Worm (Caenorhabditis elegans): ENCODE measurements around the gene Y37E11AL.9.

Y37E11AL.9 gene

ce11 chrIV:3725845-3726244, 25.4 kb upstream of the Y37E11AL.9 start, which contains the start of gene smgl-2:
Gene smgl-2, plus strand, starts transcription at chrIV:3726164.
- TF ChIP-seq ztf-23 (GFP tag; IDR thresholded peaks at IDR 0.05) (no peak), cog-1 (tag; optimal IDR thresholded peaks at IDR 0.05) (peak; percentile 38), ztf-29 (GFP tag; IDR thresholded peaks at IDR 0.05) (no peak)

ce11 chrIV:3725361-3725760, 24.9 kb upstream of the Y37E11AL.9 start, which contains the start of gene Y37E11AM.2:
Gene Y37E11AM.2, minus strand, starts transcription at chrIV:3725461.
- no peak for TF ChIP-seq klf-2 (GFP tag; conservative IDR thresholded peaks at IDR 0.05)
- TF ChIP-seq ztf-29 (GFP tag; IDR thresholded peaks at IDR 0.05), result no peak
- no peak for TF ChIP-seq med-1 (GFP tag; optimal IDR thresholded peaks at IDR 0.05; ENCODE audit: insufficient read depth)
- no peak for TF ChIP-seq ztf-23 (GFP tag; IDR thresholded peaks at IDR 0.05)
- TF ChIP-seq tab-1 (GFP tag; IDR thresholded peaks at IDR 0.05), result no peak
- no peak for TF ChIP-seq cog-1 (tag; optimal IDR thresholded peaks at IDR 0.05)
- TF ChIP-seq T22C8.4 (GFP tag; IDR thresholded peaks at IDR 0.05), result no peak
- no peak for TF ChIP-seq flt-1 (GFP tag; IDR thresholded peaks at IDR 0.05)
- TF ChIP-seq ref-1 (GFP tag; conservative IDR thresholded peaks at IDR 0.05), result no peak

- TF ChIP-seq tab-1 (GFP tag; IDR thresholded peaks at IDR 0.05), result no peak
These were observed 22.2 kb upstream of the Y37E11AL.9 start, which contains the start of gene Y37E11AM.4 for ce11 chrIV:3722690-3723089. Gene Y37E11AM.4, minus strand, starts transcription at chrIV:3722790.

- TF ChIP-seq flt-1 (GFP tag; IDR thresholded peaks at IDR 0.05) (no peak), klf-2 (GFP tag; conservative IDR thresholded peaks at IDR 0.05) (no peak), tab-1 (GFP tag; IDR thresholded peaks at IDR 0.05) (no peak), ztf-29 (GFP tag; IDR thresholded peaks at IDR 0.05) (no peak), cog-1 (tag; optimal IDR thresholded peaks at IDR 0.05) (no peak), med-1 (GFP tag; optimal IDR thresholded peaks at IDR 0.05; ENCODE audit: insufficient read depth) (no peak), T22C8.4 (GFP tag; IDR thresholded peaks at IDR 0.05) (no peak), ztf-23 (GFP tag; IDR thresholded peaks at IDR 0.05) (no peak), ref-1 (GFP tag; conservative IDR thresholded peaks at IDR 0.05) (no peak)
These were observed 21.5 kb upstream of the Y37E11AL.9 start for ce11 chrIV:3721973-3722372.

- TF ChIP-seq med-1 (GFP tag; optimal IDR thresholded peaks at IDR 0.05; ENCODE audit: insufficient read depth), result no peak
- no peak for TF ChIP-seq ref-1 (GFP tag; conservative IDR thresholded peaks at IDR 0.05)
- TF ChIP-seq ztf-23 (GFP tag; IDR thresholded peaks at IDR 0.05), result no peak
- no peak for TF ChIP-seq klf-2 (GFP tag; conservative IDR thresholded peaks at IDR 0.05)
- no peak for TF ChIP-seq ztf-29 (GFP tag; IDR thresholded peaks at IDR 0.05)
- TF ChIP-seq T22C8.4 (GFP tag; IDR thresholded peaks at IDR 0.05), result no peak
- TF ChIP-seq flt-1 (GFP tag; IDR thresholded peaks at IDR 0.05), result no peak
- TF ChIP-seq cog-1 (tag; optimal IDR thresholded peaks at IDR 0.05), result no peak
- TF ChIP-seq tab-1 (GFP tag; IDR thresholded peaks at IDR 0.05), result no peak
These were observed 20.2 kb upstream of the Y37E11AL.9 start for ce11 chrIV:3720644-3721043.

- TF ChIP-seq T22C8.4 (GFP tag; IDR thresholded peaks at IDR 0.05), result no peak
- no peak for TF ChIP-seq ztf-29 (GFP tag; IDR thresholded peaks at IDR 0.05)
- TF ChIP-seq ref-1 (GFP tag; conservative IDR thresholded peaks at IDR 0.05), result no peak
- TF ChIP-seq med-1 (GFP tag; optimal IDR thresholded peaks at IDR 0.05; ENCODE audit: insufficient read depth), result no peak
- TF ChIP-seq klf-2 (GFP tag; conservative IDR thresholded peaks at IDR 0.05), result no peak
- TF ChIP-seq ztf-23 (GFP tag; IDR thresholded peaks at IDR 0.05), result no peak
- no peak for TF ChIP-seq tab-1 (GFP tag; IDR thresholded peaks at IDR 0.05)
- no peak for TF ChIP-seq flt-1 (GFP tag; IDR thresholded peaks at IDR 0.05)
- no peak for TF ChIP-seq cog-1 (tag; optimal IDR thresholded peaks at IDR 0.05)
These were observed 18.6 kb upstream of the Y37E11AL.9 start, which contains the start of gene Y37E11AM.3 for ce11 chrIV:3719057-3719456. Gene Y37E11AM.3, minus strand, starts transcription at chrIV:3719157.

- no peak for TF ChIP-seq ztf-23 (GFP tag; IDR thresholded peaks at IDR 0.05)
- no peak for TF ChIP-seq tab-1 (GFP tag; IDR thresholded peaks at IDR 0.05)
- no peak for TF ChIP-seq T22C8.4 (GFP tag; IDR thresholded peaks at IDR 0.05)
- TF ChIP-seq ref-1 (GFP tag; conservative IDR thresholded peaks at IDR 0.05), result no peak
- no peak for TF ChIP-seq klf-2 (GFP tag; conservative IDR thresholded peaks at IDR 0.05)
- TF ChIP-seq med-1 (GFP tag; optimal IDR thresholded peaks at IDR 0.05; ENCODE audit: insufficient read depth), result no peak
- TF ChIP-seq cog-1 (tag; optimal IDR thresholded peaks at IDR 0.05), result no peak
- no peak for TF ChIP-seq flt-1 (GFP tag; IDR thresholded peaks at IDR 0.05)
These were observed 10.3 kb upstream of the Y37E11AL.9 start for ce11 chrIV:3710737-3711136.

ce11 chrIV:3709200-3709599, 8.7 kb upstream of the Y37E11AL.9 start, which contains the start of gene Y37E11AL.1:
Gene Y37E11AL.1, plus strand, starts transcription at chrIV:3709500.
- TF ChIP-seq ztf-29 (GFP tag; IDR thresholded peaks at IDR 0.05) (no peak), klf-2 (GFP tag; conservative IDR thresholded peaks at IDR 0.05) (no peak), cog-1 (tag; optimal IDR thresholded peaks at IDR 0.05) (no peak), T22C8.4 (GFP tag; IDR thresholded peaks at IDR 0.05) (no peak), tab-1 (GFP tag; IDR thresholded peaks at IDR 0.05) (no peak), ztf-23 (GFP tag; IDR thresholded peaks at IDR 0.05) (no peak), ref-1 (GFP tag; conservative IDR thresholded peaks at IDR 0.05) (no peak), med-1 (GFP tag; optimal IDR thresholded peaks at IDR 0.05; ENCODE audit: insufficient read depth) (no peak), flt-1 (GFP tag; IDR thresholded peaks at IDR 0.05) (no peak)

- TF ChIP-seq ztf-23 (GFP tag; IDR thresholded peaks at IDR 0.05) (no peak), flt-1 (GFP tag; IDR thresholded peaks at IDR 0.05) (no peak), ztf-29 (GFP tag; IDR thresholded peaks at IDR 0.05) (no peak), klf-2 (GFP tag; conservative IDR thresholded peaks at IDR 0.05) (no peak), ref-1 (GFP tag; conservative IDR thresholded peaks at IDR 0.05) (no peak), T22C8.4 (GFP tag; IDR thresholded peaks at IDR 0.05) (no peak), tab-1 (GFP tag; IDR thresholded peaks at IDR 0.05) (no peak), cog-1 (tag; optimal IDR thresholded peaks at IDR 0.05) (no peak), med-1 (GFP tag; optimal IDR thresholded peaks at IDR 0.05; ENCODE audit: insufficient read depth) (no peak)
These were observed 1.4 kb upstream of the Y37E11AL.9 start, which contains the start of gene Y37E11AL.12 for ce11 chrIV:3701892-3702291. Gene Y37E11AL.12, minus strand, starts transcription at chrIV:3701992.

ce11 chrIV:3698201-3698600, 2.3 kb downstream of the Y37E11AL.9 start, which contains the start of gene Y37E11AL.2:
Gene Y37E11AL.2, plus strand, starts transcription at chrIV:3698501.
- peak; percentile 20; the same call in 1 of the 2 replicates for TF ChIP-seq T22C8.4 (GFP tag; IDR thresholded peaks at IDR 0.05)
- TF ChIP-seq tab-1 (GFP tag; IDR thresholded peaks at IDR 0.05), result no peak
- no peak for TF ChIP-seq ztf-29 (GFP tag; IDR thresholded peaks at IDR 0.05)
- no peak for TF ChIP-seq med-1 (GFP tag; optimal IDR thresholded peaks at IDR 0.05; ENCODE audit: insufficient read depth)
- TF ChIP-seq cog-1 (tag; optimal IDR thresholded peaks at IDR 0.05), result no peak
